Worm (Caenorhabditis elegans): ENCODE measurements around the gene dpy-19.

dpy-19 gene

ce11 chrIII:8614490-8614889, 52.8 kb downstream of the dpy-19 start, which contains the start of gene rha-2:
rha-2 (minus strand) TSS chrIII:8614569.
- TF ChIP-seq lsy-2 (tag; optimal IDR thresholded peaks at IDR 0.05) (peak in 1 of 2 experiments; percentile 33), lin-38 (GFP tag; IDR thresholded peaks at IDR 0.05) (peak; percentile 86), zfp-2 (tag; optimal IDR thresholded peaks at IDR 0.05) (no peak), dpl-1 (GFP tag; optimal IDR thresholded peaks at IDR 0.05) (peak; percentile 80)

ce11 chrIII:8613573-8613972, 53.7 kb downstream of the dpy-19 start:
- no peak for TF ChIP-seq nhr-237 (tag; optimal IDR thresholded peaks at IDR 0.05)
- TF ChIP-seq aha-1 (tag) = peak; percentile 75
- peak in 1 of 2 experiments; percentile 96 for TF ChIP-seq unc-62 (GFP tag; optimal IDR thresholded peaks at IDR 0.05 in 1 of 2)
- no peak for TF ChIP-seq unc-62 (tag; optimal IDR thresholded peaks at IDR 0.05)
- TF ChIP-seq Y75B8A.6 (GFP tag; IDR thresholded peaks at IDR 0.05) = no peak

ce11 chrIII:8611282-8611681, 56.0 kb downstream of the dpy-19 start:
- TF ChIP-seq zip-2 (tag; optimal IDR thresholded peaks at IDR 0.05) = peak; percentile 76
- no peak for TF ChIP-seq egl-27 (tag; optimal IDR thresholded peaks at IDR 0.05)

Data from whole organism, L4 larva.